Worm (Caenorhabditis elegans): ENCODE results near the gene T01B7.5.

The T01B7.5 gene

DNA sequence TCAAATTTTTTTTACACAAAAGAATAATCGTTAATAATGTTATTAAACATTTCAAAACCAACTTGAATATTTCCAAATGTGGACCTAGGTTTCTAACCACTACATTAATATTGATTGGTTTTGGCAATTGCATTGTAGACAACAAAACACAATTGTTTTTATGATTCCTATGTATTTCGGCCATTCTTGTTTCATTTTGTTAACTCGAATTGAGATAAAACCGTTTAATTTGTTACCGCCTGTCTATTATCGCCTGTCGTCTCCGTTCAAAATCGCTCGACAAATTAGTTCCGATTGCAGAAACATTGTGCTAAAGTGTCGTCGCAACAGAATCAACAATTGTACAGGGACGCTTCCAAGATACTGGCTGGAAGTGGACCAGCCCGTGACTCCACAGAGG, 54.0 kb downstream of the T01B7.5 start, which contains the start of gene let-19:
Gene let-19 (plus strand): TSS at position 301 of the 400 bp plus-strand sequence.
- no peak for TF ChIP-seq bed-3 (GFP tag; optimal IDR thresholded peaks at IDR 0.05)
- no peak for TF ChIP-seq nhr-2 (tag; optimal IDR thresholded peaks at IDR 0.05)
- no peak for TF ChIP-seq ceh-39 (tag; optimal IDR thresholded peaks at IDR 0.05)
- no peak for TF ChIP-seq lin-13 (tag; optimal IDR thresholded peaks at IDR 0.05)
- no peak for TF ChIP-seq mep-1 (tag; optimal IDR thresholded peaks at IDR 0.05)
- TF ChIP-seq snpc-4 (tag; optimal IDR thresholded peaks at IDR 0.05): no peak
- TF ChIP-seq blmp-1 (tag; optimal IDR thresholded peaks at IDR 0.05): no peak
- no peak for TF ChIP-seq unc-39 (tag; optimal IDR thresholded peaks at IDR 0.05)
- no peak for TF ChIP-seq sem-2 (GFP tag; optimal IDR thresholded peaks at IDR 0.05)
- no peak for TF ChIP-seq nhr-76 (tag; optimal IDR thresholded peaks at IDR 0.05)
- TF ChIP-seq zip-8 (tag; optimal IDR thresholded peaks at IDR 0.05): no peak
- no peak for TF ChIP-seq M03D4.4 (tag; optimal IDR thresholded peaks at IDR 0.05)

Data from whole organism, mixed stage, embryonic.